Worm (Caenorhabditis elegans): ENCODE results near the gene col-99.

DNA sequence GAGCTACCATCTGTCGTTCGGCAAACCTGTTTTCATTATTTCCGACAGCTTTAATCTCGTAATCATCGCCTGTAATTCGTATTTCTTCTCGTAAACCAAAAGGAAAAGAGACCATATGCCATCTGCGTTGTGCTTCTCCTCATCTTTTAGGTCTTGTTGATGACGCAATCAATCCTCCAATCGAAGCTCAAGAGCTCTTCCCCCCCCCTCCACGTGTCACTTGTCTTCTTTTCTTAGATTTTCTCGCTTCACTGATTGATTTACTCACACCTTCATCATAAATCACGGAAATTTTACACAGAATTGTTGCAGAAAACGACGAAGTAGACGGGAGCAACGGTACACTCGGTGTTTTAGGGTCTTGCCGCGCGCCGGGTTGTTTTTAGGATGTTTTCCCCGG, 31.0 kb upstream of the col-99 start, which contains the start of gene tcl-2:
- TF ChIP-seq nhr-2 (tag; optimal IDR thresholded peaks at IDR 0.05) (no peak), ztf-11 (tag; optimal IDR thresholded peaks at IDR 0.05) (peak; percentile 26), lin-13 (tag; optimal IDR thresholded peaks at IDR 0.05) (no peak), pha-4 (tag; optimal IDR thresholded peaks at IDR 0.05) (no peak), blmp-1 (tag; optimal IDR thresholded peaks at IDR 0.05) (no peak), mab-5 (tag; optimal IDR thresholded peaks at IDR 0.05) (no peak), elt-1 (tag; optimal IDR thresholded peaks at IDR 0.05; ENCODE audit: borderline replicate concordance, insufficient read depth) (no peak), ceh-83 (GFP tag; optimal IDR thresholded peaks at IDR 0.05) (no peak), nhr-237 (tag; optimal IDR thresholded peaks at IDR 0.05) (no peak), snpc-4 (tag; optimal IDR thresholded peaks at IDR 0.05) (no peak), ces-1 (GFP tag; optimal IDR thresholded peaks at IDR 0.05) (no peak), mls-2 (tag; optimal IDR thresholded peaks at IDR 0.05) (no peak), unc-39 (tag; optimal IDR thresholded peaks at IDR 0.05) (no peak)

Data from whole organism, mixed stage, embryonic.